Fruit fly (Drosophila melanogaster) S2 (cell line): ENCODE measurements around the gene CG4238.

Experiments used
- CG8478 ChIP-seq: fragments of >200 bp; optimal IDR thresholded peaks from 2 replicates; lab custom pipeline; 2018
- CTCF ChIP-seq, 2 experiments: fragments of >200 bp; optimal IDR thresholded peaks; 2 replicates each; lab custom pipeline; 2018

DNA sequence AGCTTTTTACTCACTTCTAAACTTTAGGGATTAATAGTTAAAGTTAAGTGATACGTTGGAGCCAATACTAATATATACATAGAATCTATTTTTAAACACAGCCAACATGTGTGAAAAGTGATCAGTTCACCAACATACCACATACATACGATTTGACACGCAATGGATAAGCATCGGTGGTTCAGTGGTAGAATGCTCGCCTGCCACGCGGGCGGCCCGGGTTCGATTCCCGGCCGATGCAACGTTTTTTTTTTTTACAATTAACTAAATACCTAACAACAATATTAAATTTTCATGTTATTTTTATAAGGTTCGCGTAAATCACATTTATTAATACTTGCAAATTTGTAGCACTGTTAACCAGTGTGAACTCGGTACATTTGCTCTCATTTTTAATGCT is 21.9 kb downstream of the CG4238 start:
- no peak for TF ChIP-seq CTCF (optimal IDR thresholded peaks at IDR 0.05; lab: Kevin White, UChicago)
- no peak for TF ChIP-seq CG8478 (lab: Kevin White, UChicago)
